Worm (Caenorhabditis elegans) whole organism, L3 larva: ENCODE measurements around the gene gdh-1.

Source experiments
- aly-2 ChIP-seq: fragments of 150-350 bp; optimal IDR thresholded peaks from 2 replicates; lab custom pipeline; 2014; ENCODE audit warnings: missing biosample characterization, missing genetic modification characterization
- ceh-28 ChIP-seq: fragments of 150-350 bp; optimal IDR thresholded peaks from 2 replicates; lab custom pipeline; 2014; ENCODE audit warnings: missing biosample characterization, missing genetic modification reagents, missing genetic modification characterization
- fkh-10 ChIP-seq: sonication (generic microtip); optimal IDR thresholded peaks from 2 replicates; lab custom pipeline; 2017; ENCODE audit warnings: missing biosample characterization, missing genetic modification reagents, missing genetic modification characterization
- mml-1 ChIP-seq: fragments of 150-350 bp; sonication (generic microtip); optimal IDR thresholded peaks from 3 replicates; lab custom pipeline; 2014; ENCODE audit warnings: missing biosample characterization, missing genetic modification characterization
- nhr-11 ChIP-seq: fragments of 150-350 bp; optimal IDR thresholded peaks from 2 replicates; lab custom pipeline; 2014; ENCODE audit warnings: missing biosample characterization, missing genetic modification characterization
- nhr-12 ChIP-seq: fragments of 150-350 bp; optimal IDR thresholded peaks from 2 replicates; lab custom pipeline; 2014; ENCODE audit warnings: missing biosample characterization, missing genetic modification characterization
- nhr-237 ChIP-seq: fragments of 150-350 bp; optimal IDR thresholded peaks from 2 replicates; lab custom pipeline; 2014; ENCODE audit warnings: missing biosample characterization, missing genetic modification characterization
- nhr-28 ChIP-seq: fragments of 150-350 bp; optimal IDR thresholded peaks from 2 replicates; lab custom pipeline; 2014; ENCODE audit warnings: missing biosample characterization, missing genetic modification characterization
- nhr-67 ChIP-seq: fragments of 150-350 bp; optimal IDR thresholded peaks from 2 replicates; lab custom pipeline; 2014; ENCODE audit warnings: missing biosample characterization, missing genetic modification characterization
- skn-1 ChIP-seq: fragments of 150-350 bp; optimal IDR thresholded peaks from 2 replicates; lab custom pipeline; 2014; ENCODE audit warnings: missing biosample characterization, missing genetic modification characterization
- snpc-4 ChIP-seq: fragments of 150-350 bp; optimal IDR thresholded peaks from 2 replicates; lab custom pipeline; 2014; ENCODE audit warnings: missing biosample characterization, missing genetic modification characterization
- tbx-2 ChIP-seq: sonication (generic microtip); optimal IDR thresholded peaks from 2 replicates; lab custom pipeline; 2016; ENCODE audit warnings: mild to moderate bottlenecking, missing genetic modification characterization, missing compliant biosample characterization
- zag-1 ChIP-seq: fragments of 150-350 bp; optimal IDR thresholded peaks from 2 replicates; lab custom pipeline; 2014; ENCODE audit warnings: missing biosample characterization, missing genetic modification characterization
- ztf-4 ChIP-seq: fragments of 150-350 bp; optimal IDR thresholded peaks from 2 replicates; lab custom pipeline; 2014; ENCODE audit warnings: missing biosample characterization, missing genetic modification characterization

ce11 chrIV:11930572-11930971, 22.5 kb upstream of the gdh-1 start, which contains the start of gene nhx-9:
- TF ChIP-seq mml-1: no peak
- TF ChIP-seq skn-1 (tag; lab: Kevin White, UChicago): no peak
- TF ChIP-seq nhr-11 (tag; lab: Kevin White, UChicago): no peak
- no peak for TF ChIP-seq nhr-12
- TF ChIP-seq nhr-67: no peak
- TF ChIP-seq nhr-28: no peak
- TF ChIP-seq ztf-4: no peak
- no peak for TF ChIP-seq aly-2 (tag; lab: Kevin White, UChicago)
- TF ChIP-seq nhr-237 (tag; lab: Kevin White, UChicago): no peak
- TF ChIP-seq snpc-4 (tag; lab: Kevin White, UChicago): no peak
- TF ChIP-seq fkh-10: no peak
- TF ChIP-seq tbx-2 (tag; lab: Kevin White, UChicago): no peak
- no peak for TF ChIP-seq ceh-28 (tag; lab: Kevin White, UChicago)
- no peak for TF ChIP-seq zag-1 (tag; lab: Kevin White, UChicago)
